Worm (Caenorhabditis elegans): ENCODE data around the gene F53E2.2.

Gene F53E2.2

ce11 chrV:1438832-1439231, 36.1 kb upstream of the F53E2.2 start, which contains the start of gene R09B5.11:
Gene R09B5.11, plus strand, starts transcription at chrV:1439205.
- TF ChIP-seq unc-39 (tag; optimal IDR thresholded peaks at IDR 0.05) (no peak), nhr-76 (tag; optimal IDR thresholded peaks at IDR 0.05) (no peak), flh-1 (GFP tag; optimal IDR thresholded peaks at IDR 0.05) (no peak), unc-62 (GFP tag; optimal IDR thresholded peaks at IDR 0.05) (no peak), mls-2 (tag; optimal IDR thresholded peaks at IDR 0.05) (no peak), hlh-1 (tag; optimal IDR thresholded peaks at IDR 0.05) (no peak), elt-1 (tag; optimal IDR thresholded peaks at IDR 0.05; ENCODE audit: borderline replicate concordance, insufficient read depth) (no peak), tbx-8 (GFP tag; optimal IDR thresholded peaks at IDR 0.05) (no peak), ham-2 (GFP tag; optimal IDR thresholded peaks at IDR 0.05) (no peak), elt-3 (tag; optimal IDR thresholded peaks at IDR 0.05) (no peak), drap-1 (GFP tag; optimal IDR thresholded peaks at IDR 0.05) (no peak), mab-5 (tag; optimal IDR thresholded peaks at IDR 0.05) (no peak), zip-8 (tag; optimal IDR thresholded peaks at IDR 0.05) (no peak), M03D4.4 (tag; optimal IDR thresholded peaks at IDR 0.05) (no peak), nhr-237 (tag; optimal IDR thresholded peaks at IDR 0.05) (no peak), cnd-1 (tag; optimal IDR thresholded peaks at IDR 0.05) (no peak), ceh-83 (GFP tag; optimal IDR thresholded peaks at IDR 0.05) (no peak), lin-13 (tag; optimal IDR thresholded peaks at IDR 0.05) (no peak), mep-1 (tag; optimal IDR thresholded peaks at IDR 0.05) (no peak)

DNA sequence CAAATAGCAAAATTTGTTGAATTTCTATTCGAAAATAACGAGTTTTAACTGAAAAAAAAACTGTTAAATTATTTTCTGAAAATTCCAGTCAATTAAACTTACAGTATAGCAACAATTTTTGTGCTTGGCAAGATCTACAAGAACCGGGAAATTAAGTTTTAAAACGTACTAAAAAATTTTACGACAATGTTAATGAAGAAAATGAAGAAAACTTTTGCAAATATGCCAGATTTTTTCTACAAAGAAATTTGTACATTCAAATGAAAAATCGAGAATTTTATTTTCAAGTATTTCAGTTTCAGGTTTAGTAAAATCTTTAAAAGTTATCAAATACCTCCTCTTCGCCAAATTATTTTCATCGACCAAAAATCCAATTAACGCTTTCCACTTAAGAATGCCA, 32.8 kb upstream of the F53E2.2 start, which contains the start of gene cnc-11:
Gene cnc-11, plus strand, starts transcription at position 301 of the 400 bp plus-strand sequence.
- TF ChIP-seq cnd-1 (tag; optimal IDR thresholded peaks at IDR 0.05), result no peak
- no peak for TF ChIP-seq blmp-1 (tag; optimal IDR thresholded peaks at IDR 0.05)
- TF ChIP-seq lsy-2 (tag; optimal IDR thresholded peaks at IDR 0.05), result no peak
- TF ChIP-seq bed-3 (GFP tag; optimal IDR thresholded peaks at IDR 0.05), result no peak
- TF ChIP-seq nhr-237 (tag; optimal IDR thresholded peaks at IDR 0.05), result no peak
- TF ChIP-seq flh-1 (GFP tag; optimal IDR thresholded peaks at IDR 0.05), result no peak
- no peak for TF ChIP-seq mab-5 (tag; optimal IDR thresholded peaks at IDR 0.05)
- TF ChIP-seq lin-13 (tag; optimal IDR thresholded peaks at IDR 0.05), result no peak
- TF ChIP-seq mep-1 (tag; optimal IDR thresholded peaks at IDR 0.05), result no peak
- no peak for TF ChIP-seq nhr-28 (tag; optimal IDR thresholded peaks at IDR 0.05)
- TF ChIP-seq lin-32 (GFP tag; optimal IDR thresholded peaks at IDR 0.05), result no peak
- TF ChIP-seq sem-2 (GFP tag; optimal IDR thresholded peaks at IDR 0.05), result no peak
- TF ChIP-seq M03D4.4 (tag; optimal IDR thresholded peaks at IDR 0.05), result no peak
- TF ChIP-seq zip-8 (tag; optimal IDR thresholded peaks at IDR 0.05), result no peak
- TF ChIP-seq pha-4 (tag; optimal IDR thresholded peaks at IDR 0.05), result no peak
- TF ChIP-seq ham-2 (GFP tag; optimal IDR thresholded peaks at IDR 0.05), result no peak
- TF ChIP-seq ceh-39 (tag; optimal IDR thresholded peaks at IDR 0.05), result no peak
- no peak for TF ChIP-seq tbx-8 (GFP tag; optimal IDR thresholded peaks at IDR 0.05)
- TF ChIP-seq drap-1 (GFP tag; optimal IDR thresholded peaks at IDR 0.05), result no peak
- TF ChIP-seq nhr-12 (tag; optimal IDR thresholded peaks at IDR 0.05), result no peak

DNA sequence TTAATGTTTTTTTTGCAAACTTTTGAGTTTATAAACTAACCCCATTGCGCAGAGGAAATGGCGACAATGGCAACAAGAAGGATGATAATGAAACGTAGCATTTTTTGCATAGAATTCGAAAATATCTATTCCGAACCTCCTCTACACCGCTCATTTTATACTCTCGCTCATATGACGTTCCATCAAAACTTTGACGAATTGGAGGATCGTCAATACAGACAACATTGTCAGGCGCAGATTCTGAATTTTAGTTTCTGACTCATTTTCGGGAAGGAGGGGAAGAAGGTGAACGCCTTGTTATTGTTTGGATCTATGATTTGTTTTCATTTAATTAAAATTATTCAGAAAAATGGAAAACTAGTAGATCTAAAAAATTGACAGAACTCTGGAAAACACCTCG, 30.7 kb upstream of the F53E2.2 start, which contains the start of gene cnc-1:
Gene cnc-1, minus strand, starts transcription at position 101 of the 400 bp plus-strand sequence.
- no peak for TF ChIP-seq unc-120 (tag; optimal IDR thresholded peaks at IDR 0.05; ENCODE audit: poor library complexity, severe bottlenecking)
- no peak for TF ChIP-seq elt-1 (tag; optimal IDR thresholded peaks at IDR 0.05; ENCODE audit: borderline replicate concordance, insufficient read depth)
- no peak for TF ChIP-seq nhr-12 (tag; optimal IDR thresholded peaks at IDR 0.05)
- no peak for TF ChIP-seq nhr-237 (tag; optimal IDR thresholded peaks at IDR 0.05)
- TF ChIP-seq lin-32 (GFP tag; optimal IDR thresholded peaks at IDR 0.05), result no peak
- no peak for TF ChIP-seq M03D4.4 (tag; optimal IDR thresholded peaks at IDR 0.05)
- TF ChIP-seq lin-13 (tag; optimal IDR thresholded peaks at IDR 0.05), result no peak
- no peak for TF ChIP-seq sptf-1 (tag; optimal IDR thresholded peaks at IDR 0.05)
- no peak for TF ChIP-seq sem-2 (GFP tag; optimal IDR thresholded peaks at IDR 0.05)
- TF ChIP-seq lsy-2 (tag; optimal IDR thresholded peaks at IDR 0.05), result no peak
- no peak for TF ChIP-seq mls-2 (tag; optimal IDR thresholded peaks at IDR 0.05)
- TF ChIP-seq bed-3 (GFP tag; optimal IDR thresholded peaks at IDR 0.05), result no peak
- no peak for TF ChIP-seq mab-5 (tag; optimal IDR thresholded peaks at IDR 0.05)
- TF ChIP-seq elt-3 (tag; optimal IDR thresholded peaks at IDR 0.05), result no peak
- no peak for TF ChIP-seq ceh-39 (tag; optimal IDR thresholded peaks at IDR 0.05)
- TF ChIP-seq unc-62 (GFP tag; optimal IDR thresholded peaks at IDR 0.05), result no peak
- no peak for TF ChIP-seq unc-39 (tag; optimal IDR thresholded peaks at IDR 0.05)

- TF ChIP-seq pha-4 (tag; optimal IDR thresholded peaks at IDR 0.05) (no peak), M03D4.4 (tag; optimal IDR thresholded peaks at IDR 0.05) (no peak), lin-13 (tag; optimal IDR thresholded peaks at IDR 0.05) (no peak), sptf-1 (tag; optimal IDR thresholded peaks at IDR 0.05) (no peak), blmp-1 (tag; optimal IDR thresholded peaks at IDR 0.05) (no peak), tbx-8 (GFP tag; optimal IDR thresholded peaks at IDR 0.05) (no peak), mep-1 (tag; optimal IDR thresholded peaks at IDR 0.05) (no peak), unc-120 (tag; optimal IDR thresholded peaks at IDR 0.05; ENCODE audit: poor library complexity, severe bottlenecking) (no peak), drap-1 (GFP tag; optimal IDR thresholded peaks at IDR 0.05) (no peak), ceh-39 (tag; optimal IDR thresholded peaks at IDR 0.05) (no peak), hlh-1 (tag; optimal IDR thresholded peaks at IDR 0.05) (no peak), elt-1 (tag; optimal IDR thresholded peaks at IDR 0.05; ENCODE audit: borderline replicate concordance, insufficient read depth) (no peak), ceh-83 (GFP tag; optimal IDR thresholded peaks at IDR 0.05) (no peak), unc-39 (tag; optimal IDR thresholded peaks at IDR 0.05) (no peak), lin-32 (GFP tag; optimal IDR thresholded peaks at IDR 0.05) (no peak), snpc-4 (tag; optimal IDR thresholded peaks at IDR 0.05) (no peak)
These were observed 29.8 kb upstream of the F53E2.2 start, which contains the start of gene cnc-5 for ce11 chrV:1445081-1445480. Gene cnc-5, plus strand, starts transcription at chrV:1445381.

Data from whole organism, mixed stage, embryonic.